Fruit fly (Drosophila melanogaster): Measurements from ENCODE around the gene Cpr.

Gene Cpr

DNA sequence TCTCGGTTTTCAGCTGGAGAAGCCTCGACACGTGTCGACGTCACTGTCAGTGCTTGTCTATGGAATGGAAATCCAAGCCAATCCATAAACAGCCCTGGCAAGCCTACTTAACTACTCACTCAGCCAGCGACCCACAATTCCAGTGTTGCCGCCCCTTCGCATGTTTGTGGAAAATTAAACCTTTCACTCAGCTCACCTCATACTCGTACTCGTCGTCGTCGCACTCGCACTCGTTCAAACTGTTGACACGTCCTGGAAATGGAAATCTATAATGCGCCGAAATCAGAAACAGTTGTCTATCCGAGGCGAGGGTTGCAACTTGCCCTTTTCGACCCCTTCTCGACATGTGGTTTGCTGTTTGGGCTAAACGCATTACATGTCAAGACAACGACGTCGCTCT is 19.6 kb upstream of the Cpr start:
- TF ChIP-seq CG14655 (GFP tag; optimal IDR thresholded peaks at IDR 0.05): no peak
- TF ChIP-seq gl (tag; optimal IDR thresholded peaks at IDR 0.05): no peak
- no peak for TF ChIP-seq CG34367 (tag; optimal IDR thresholded peaks at IDR 0.05)
- TF ChIP-seq CG4496 (GFP tag; IDR thresholded peaks at IDR 0.05): no peak
- TF ChIP-seq CG17806 (tag; optimal IDR thresholded peaks at IDR 0.05): no peak
- TF ChIP-seq CG9948 (tag; optimal IDR thresholded peaks at IDR 0.05): no peak
- TF ChIP-seq CG15710 (tag; optimal IDR thresholded peaks at IDR 0.05): no peak
- no peak for TF ChIP-seq Snoo (tag; optimal IDR thresholded peaks at IDR 0.05)
- TF ChIP-seq D1 (tag; optimal IDR thresholded peaks at IDR 0.05): no peak
- TF ChIP-seq CG8301 (tag; optimal IDR thresholded peaks at IDR 0.05): no peak
- no peak for TF ChIP-seq Pif1B (GFP tag; optimal IDR thresholded peaks at IDR 0.05)
- TF ChIP-seq fd96Ca (GFP tag; IDR thresholded peaks at IDR 0.05): no peak
- TF ChIP-seq Ets98B (GFP tag; IDR thresholded peaks at IDR 0.05): no peak
- no peak for TF ChIP-seq CG12605 (GFP tag; IDR thresholded peaks at IDR 0.05)
- no peak for TF ChIP-seq CG13204 (GFP tag; optimal IDR thresholded peaks at IDR 0.05)
- no peak for TF ChIP-seq Pif1A (GFP tag; optimal IDR thresholded peaks at IDR 0.05)

DNA sequence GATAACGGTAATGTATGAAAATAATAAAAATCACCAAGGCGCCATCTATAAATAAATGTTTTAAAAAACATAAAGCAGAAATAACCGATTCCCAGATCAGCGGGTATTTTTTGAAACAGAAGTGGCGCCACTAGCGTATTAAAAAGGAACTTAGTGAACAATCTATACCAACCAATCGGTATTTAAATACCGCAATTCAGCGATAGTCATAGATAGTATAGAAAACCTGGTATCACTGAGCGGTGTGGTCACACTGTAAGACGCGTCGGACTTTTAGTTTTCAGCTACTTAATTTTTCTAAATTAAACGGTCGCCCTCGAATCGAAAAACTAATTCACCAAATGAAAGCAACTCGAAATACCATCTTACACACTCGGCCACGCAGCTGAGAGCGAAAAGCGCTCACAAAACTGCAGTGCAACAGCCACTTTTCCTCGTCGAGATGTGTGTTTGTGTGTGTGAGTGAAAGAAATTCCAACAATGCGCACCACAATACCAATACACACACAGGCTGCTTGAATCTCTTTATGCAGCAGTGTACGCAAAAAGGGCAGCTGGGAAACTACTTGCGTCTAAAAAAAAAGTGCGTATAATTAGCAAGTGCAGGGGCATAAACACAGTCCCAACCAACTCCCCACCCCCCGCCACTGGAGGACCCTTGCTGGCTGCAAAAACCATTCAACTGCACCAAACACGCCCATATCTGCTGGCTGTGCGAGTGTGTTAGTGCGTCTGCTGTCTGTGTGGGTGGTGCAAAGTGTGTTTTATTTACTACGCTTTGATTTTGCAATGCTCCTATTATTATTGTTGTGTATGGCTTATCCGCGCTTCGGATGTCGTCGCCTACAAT is 14.9 kb upstream of the Cpr start, which contains the start of gene PDZ-GEF:
Gene PDZ-GEF, plus strand, starts transcription at position 232 of the 850 bp plus-strand sequence.
- TF ChIP-seq Ets98B (GFP tag; IDR thresholded peaks at IDR 0.05) (no peak), CG4496 (GFP tag; IDR thresholded peaks at IDR 0.05) (peak; percentile 31; the same call in 1 of the 3 replicates)

dm6 chr2L:6324386-6324744 is 14.3 kb upstream of the Cpr start:
- TF ChIP-seq gl (tag; optimal IDR thresholded peaks at IDR 0.05): peak; percentile 89
- no peak for TF ChIP-seq D1 (tag; optimal IDR thresholded peaks at IDR 0.05)
- TF ChIP-seq CG8159 (tag; optimal IDR thresholded peaks at IDR 0.05): peak; percentile 65
- TF ChIP-seq CG8301 (tag; optimal IDR thresholded peaks at IDR 0.05): peak; percentile 68
- TF ChIP-seq Pif1B (GFP tag; optimal IDR thresholded peaks at IDR 0.05): no peak
- TF ChIP-seq CG9948 (tag; optimal IDR thresholded peaks at IDR 0.05): peak; percentile 42
- peak; percentile 89 for TF ChIP-seq CG13204 (GFP tag; optimal IDR thresholded peaks at IDR 0.05)
- TF ChIP-seq CG12605 (GFP tag; IDR thresholded peaks at IDR 0.05): peak; percentile 98
- TF ChIP-seq CG14655 (GFP tag; optimal IDR thresholded peaks at IDR 0.05): no peak
- peak; percentile 72 for TF ChIP-seq CG15710 (tag; optimal IDR thresholded peaks at IDR 0.05)
- peak; percentile 63 for TF ChIP-seq CG34367 (tag; optimal IDR thresholded peaks at IDR 0.05)
- peak; percentile 67 for TF ChIP-seq Snoo (tag; optimal IDR thresholded peaks at IDR 0.05)
- peak; percentile 97 for TF ChIP-seq CG4496 (GFP tag; IDR thresholded peaks at IDR 0.05)
- peak; percentile 82 for TF ChIP-seq rn (GFP tag; IDR thresholded peaks at IDR 0.05)
- no peak for TF ChIP-seq CG10348 (GFP tag; IDR thresholded peaks at IDR 0.05)
- TF ChIP-seq fd96Ca (GFP tag; IDR thresholded peaks at IDR 0.05): peak; percentile 93
- no peak for TF ChIP-seq Pif1A (GFP tag; optimal IDR thresholded peaks at IDR 0.05)
- peak; percentile 57 for TF ChIP-seq CG17806 (tag; optimal IDR thresholded peaks at IDR 0.05)
- peak; percentile 96 for TF ChIP-seq CG32121 (GFP tag; IDR thresholded peaks at IDR 0.05)
- peak; percentile 52 for TF ChIP-seq EcR (GFP tag; optimal IDR thresholded peaks at IDR 0.05)
- TF ChIP-seq Ets98B (GFP tag; IDR thresholded peaks at IDR 0.05): peak; percentile 97

- no peak for TF ChIP-seq rn (GFP tag; IDR thresholded peaks at IDR 0.05)
- no peak for TF ChIP-seq CG17806 (tag; optimal IDR thresholded peaks at IDR 0.05)
- TF ChIP-seq D1 (tag; optimal IDR thresholded peaks at IDR 0.05): no peak
- TF ChIP-seq fd96Ca (GFP tag; IDR thresholded peaks at IDR 0.05): no peak
- TF ChIP-seq CG4496 (GFP tag; IDR thresholded peaks at IDR 0.05): no peak
These were observed 731 bp upstream of the Cpr start for dm6 chr2L:6337843-6338366.

DNA sequence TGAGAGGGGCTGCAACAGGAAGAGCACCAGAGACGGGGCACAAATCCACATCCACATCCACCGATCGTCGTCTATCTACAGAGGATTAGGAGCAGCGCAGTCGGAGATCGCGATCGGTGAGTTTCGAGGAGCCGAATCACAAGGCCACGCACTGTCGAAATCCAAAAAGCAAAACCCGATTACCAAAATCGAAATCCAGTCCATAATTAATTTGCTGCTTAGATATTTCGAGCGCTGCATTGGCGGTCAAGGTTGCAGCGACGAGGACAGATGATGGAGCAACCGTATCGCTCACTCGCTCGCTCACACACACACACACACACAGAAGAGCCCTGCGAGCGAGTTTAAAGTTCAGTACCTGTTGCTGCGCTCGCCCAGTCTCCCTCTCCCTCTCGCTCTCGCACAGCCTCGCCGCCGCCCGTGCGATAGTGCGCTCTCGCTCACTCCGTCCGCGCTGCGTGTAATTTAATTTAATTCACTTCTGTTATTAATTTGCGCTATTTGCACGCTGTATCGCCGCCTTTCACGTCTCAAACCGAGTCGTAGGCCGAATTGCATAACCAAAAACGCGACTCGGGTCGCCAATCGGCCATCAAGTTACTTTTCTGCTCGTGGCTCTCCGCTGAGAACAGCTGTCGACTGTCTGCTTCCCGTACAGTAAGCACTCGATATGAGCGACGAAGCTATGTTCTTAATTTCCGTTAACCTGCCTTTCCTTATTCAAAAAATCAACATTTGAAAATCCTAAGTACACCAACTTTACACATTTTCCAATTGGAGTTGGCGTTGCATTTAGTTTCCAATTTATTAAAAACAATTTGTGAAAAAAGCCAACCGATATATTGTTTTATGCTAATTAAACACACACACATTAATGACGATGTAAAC is 618 bp downstream of the Cpr start:
- TF ChIP-seq CG4496 (GFP tag; IDR thresholded peaks at IDR 0.05) (peak; percentile 42), CG14655 (GFP tag; optimal IDR thresholded peaks at IDR 0.05) (no peak), Pif1B (GFP tag; optimal IDR thresholded peaks at IDR 0.05) (no peak), Ets98B (GFP tag; IDR thresholded peaks at IDR 0.05) (no peak; the same call in 1 of the 2 replicates), D1 (tag; optimal IDR thresholded peaks at IDR 0.05) (no peak), fd96Ca (GFP tag; IDR thresholded peaks at IDR 0.05) (0 out of 3 replicates have a peak, but pooled peaks have one; percentile 37), CG32121 (GFP tag; IDR thresholded peaks at IDR 0.05) (no peak), CG15710 (tag; optimal IDR thresholded peaks at IDR 0.05) (no peak), Snoo (tag; optimal IDR thresholded peaks at IDR 0.05) (peak; percentile 39), CG17806 (tag; optimal IDR thresholded peaks at IDR 0.05) (peak; percentile 23), CG9948 (tag; optimal IDR thresholded peaks at IDR 0.05) (peak; percentile 4), CG8301 (tag; optimal IDR thresholded peaks at IDR 0.05) (no peak), EcR (GFP tag; optimal IDR thresholded peaks at IDR 0.05) (peak; percentile 81), CG10348 (GFP tag; IDR thresholded peaks at IDR 0.05) (no peak), CG34367 (tag; optimal IDR thresholded peaks at IDR 0.05) (peak; percentile 13), rn (GFP tag; IDR thresholded peaks at IDR 0.05) (no peak), CG12605 (GFP tag; IDR thresholded peaks at IDR 0.05) (peak; percentile 56; the same call in 1 of the 2 replicates), gl (tag; optimal IDR thresholded peaks at IDR 0.05) (peak; percentile 77), CG13204 (GFP tag; optimal IDR thresholded peaks at IDR 0.05) (peak; percentile 99), CG8159 (tag; optimal IDR thresholded peaks at IDR 0.05) (peak; percentile 20), Pif1A (GFP tag; optimal IDR thresholded peaks at IDR 0.05) (no peak)
